Fruit fly (Drosophila melanogaster): ENCODE results near the gene CG11069.

The CG11069 gene

dm6 chr3R:24893320-24893955 is 1.1 kb upstream of the CG11069 start (continued):
- TF ChIP-seq CG11696 (GFP tag; IDR thresholded peaks at IDR 0.05), result peak; percentile 57
- TF ChIP-seq CG1603 (tag; optimal IDR thresholded peaks at IDR 0.05), result no peak
- TF ChIP-seq so (GFP tag; IDR thresholded peaks at IDR 0.05), result peak; percentile 60; the same call in 2 of the 3 replicates
- TF ChIP-seq D19B (GFP tag; optimal IDR thresholded peaks at IDR 0.05), result peak; percentile 30
- TF ChIP-seq ac (GFP tag; optimal IDR thresholded peaks at IDR 0.05), result peak; percentile 6
- no peak for TF ChIP-seq br (optimal IDR thresholded peaks at IDR 0.05)
- TF ChIP-seq CG6813 (GFP tag; optimal IDR thresholded peaks at IDR 0.05), result peak; percentile 58
- TF ChIP-seq fd96Cb (tag; optimal IDR thresholded peaks at IDR 0.05), result peak; percentile 88
- TF ChIP-seq slbo (GFP tag; IDR thresholded peaks at IDR 0.05), result peak; percentile 73
- no peak for TF ChIP-seq Sin3A (optimal IDR thresholded peaks at IDR 0.05)
- peak; percentile 78 for TF ChIP-seq lmd (GFP tag; IDR thresholded peaks at IDR 0.05)
- no peak for TF ChIP-seq CHES-1-like (GFP tag; optimal IDR thresholded peaks at IDR 0.05)
- TF ChIP-seq zf30C (GFP tag; optimal IDR thresholded peaks at IDR 0.05), result peak; percentile 85
- TF ChIP-seq CG6683 (GFP tag; optimal IDR thresholded peaks at IDR 0.05), result no peak
- TF ChIP-seq CG18262 (tag; optimal IDR thresholded peaks at IDR 0.05), result peak; percentile 97
- no peak for TF ChIP-seq slp2 (GFP tag; optimal IDR thresholded peaks at IDR 0.05)
- TF ChIP-seq bsh (GFP tag; optimal IDR thresholded peaks at IDR 0.05), result peak; percentile 18 to 80
- 0 out of 2 replicates have a peak, but pooled peaks have one; percentile 19 for TF ChIP-seq CG8765 (GFP tag; IDR thresholded peaks at IDR 0.05)
- no peak for TF ChIP-seq Kr (GFP tag; optimal IDR thresholded peaks at IDR 0.05)
- TF ChIP-seq CG42726 (GFP tag; IDR thresholded peaks at IDR 0.05; ENCODE audit: partially characterized antibody), result no peak
- TF ChIP-seq CG8089 (GFP tag; optimal IDR thresholded peaks at IDR 0.05), result no peak
- 0 out of 2 replicates have a peak, but pooled peaks have one; percentile 2 for TF ChIP-seq CG1024 (GFP tag; IDR thresholded peaks at IDR 0.05)
- TF ChIP-seq mirr (GFP tag; optimal IDR thresholded peaks at IDR 0.05), result no peak
- peak; percentile 69 for TF ChIP-seq Deaf1 (tag; optimal IDR thresholded peaks at IDR 0.05)
- peak; percentile 87 for TF ChIP-seq D19A (tag; optimal IDR thresholded peaks at IDR 0.05)
- TF ChIP-seq Elba2 (GFP tag; optimal IDR thresholded peaks at IDR 0.05), result no peak
- peak; percentile 84 for TF ChIP-seq Drgx (GFP tag; IDR thresholded peaks at IDR 0.05)
- TF ChIP-seq MTF-1 (GFP tag; optimal IDR thresholded peaks at IDR 0.05; ENCODE audit: borderline replicate concordance), result peak; percentile 40
- peak; percentile 74 for TF ChIP-seq CG17385 (GFP tag; optimal IDR thresholded peaks at IDR 0.05)
- TF ChIP-seq nau (GFP tag; optimal IDR thresholded peaks at IDR 0.05), result no peak
- no peak for TF ChIP-seq unc-4 (GFP tag; IDR thresholded peaks at IDR 0.05; ENCODE audit: partially characterized antibody)
- TF ChIP-seq PHDP (tag; optimal IDR thresholded peaks at IDR 0.05), result no peak
- no peak for TF ChIP-seq gro (GFP tag; optimal IDR thresholded peaks at IDR 0.05)
- TF ChIP-seq Bteb2 (GFP tag; optimal IDR thresholded peaks at IDR 0.05), result no peak
- peak; percentile 71 for TF ChIP-seq CG4404 (GFP tag; IDR thresholded peaks at IDR 0.05)
- peak; percentile 90 for TF ChIP-seq dmrt11E (tag; optimal IDR thresholded peaks at IDR 0.05)
- no peak for TF ChIP-seq Dip2 (GFP tag; IDR thresholded peaks at IDR 0.05)
- TF ChIP-seq CG9727 (GFP tag; optimal IDR thresholded peaks at IDR 0.05), result peak; percentile 93
- TF ChIP-seq CG12104 (GFP tag; optimal IDR thresholded peaks at IDR 0.05), result peak; percentile 68
- TF ChIP-seq CG1647 (GFP tag; optimal IDR thresholded peaks at IDR 0.05), result no peak
- peak; percentile 59 for TF ChIP-seq sens (GFP tag)
- peak; percentile 31 for TF ChIP-seq ewg (GFP tag; optimal IDR thresholded peaks at IDR 0.05)
- TF ChIP-seq CG9437 (GFP tag; optimal IDR thresholded peaks at IDR 0.05), result peak; percentile 74
- no peak for TF ChIP-seq amos (GFP tag; IDR thresholded peaks at IDR 0.05; ENCODE audit: partially characterized antibody)
- TF ChIP-seq CG2116 (GFP tag; optimal IDR thresholded peaks at IDR 0.05), result peak; percentile 29
- peak; percentile 40; the same call in 1 of the 3 replicates for TF ChIP-seq CG2889 (GFP tag; IDR thresholded peaks at IDR 0.05)
- peak; percentile 18 for TF ChIP-seq CG30431 (GFP tag; optimal IDR thresholded peaks at IDR 0.05)
- TF ChIP-seq CG3065 (GFP tag; optimal IDR thresholded peaks at IDR 0.05), result no peak
- TF ChIP-seq ERR (GFP tag; optimal IDR thresholded peaks at IDR 0.05), result no peak
- TF ChIP-seq CG33213 (GFP tag; optimal IDR thresholded peaks at IDR 0.05), result no peak
